Fruit fly (Drosophila melanogaster) whole organism, adult: ENCODE measurements around the gene Klp61F.

Source experiments
- CG7101 ChIP-seq: fragments of 200-800 bp; sonication (Bioruptor generic); optimal IDR thresholded peaks from 2 replicates; lab custom pipeline; 2018; ENCODE audit warnings: missing biosample characterization, mild to moderate bottlenecking, missing genetic modification characterization, moderate library complexity
- kay ChIP-seq: fragments of 200-800 bp; sonication (Bioruptor generic); peaks from one replicate; lab custom pipeline; 2016; ENCODE audit warnings: missing biosample characterization, missing genetic modification characterization, borderline replicate concordance
- ovo ChIP-seq: fragments of 200-800 bp; sonication (Bioruptor generic); optimal IDR thresholded peaks from 2 replicates; lab custom pipeline; 2016; ENCODE audit warnings: missing biosample characterization, missing genetic modification characterization

- no peak for TF ChIP-seq CG7101 (tag; lab: Kevin White, UChicago)
- TF ChIP-seq ovo (GFP tag; lab: Kevin White, UChicago) = no peak
- no peak for TF ChIP-seq kay (GFP tag; lab: Kevin White, UChicago)
These were observed 13.1 kb downstream of the Klp61F start, which contains the start of gene CG33965 for dm6 chr3L:1232582-1232981.
